Worm (Caenorhabditis elegans) whole organism, L4 larva: Measurements from ENCODE around the gene T05C12.1.

Experiments
- F10B5.3 ChIP-seq: sonication (generic microtip); optimal IDR thresholded peaks from 2 replicates; lab custom pipeline; 2016; ENCODE audit warnings: mild to moderate bottlenecking, missing genetic modification characterization, missing compliant biosample characterization
- F49E8.2 ChIP-seq: sonication (generic microtip); optimal IDR thresholded peaks from 2 replicates; lab custom pipeline; 2016; ENCODE audit warnings: missing compliant biosample characterization, mild to moderate bottlenecking, missing genetic modification characterization, borderline replicate concordance
- T20F7.1 ChIP-seq: fragments of 200-800 bp; sonication (Bioruptor generic); optimal IDR thresholded peaks from 2 replicates; lab custom pipeline; 2018; ENCODE audit warnings: mild to moderate bottlenecking, missing genetic modification characterization, missing compliant biosample characterization
- Y48G9A.11 ChIP-seq: fragments of 200-800 bp; sonication (Bioruptor generic); IDR thresholded peaks from 2 replicates; pipeline ENCODE4 v1.3.6; 2022; ENCODE audit warnings: missing genetic modification reagents, missing genetic modification characterization, missing compliant biosample characterization
- ceh-20 ChIP-seq: fragments of 200-800 bp; sonication (Bioruptor generic); IDR thresholded peaks from 2 replicates; pipeline ENCODE4 v1.3.6; 2022; ENCODE audit warnings: missing genetic modification reagents, missing genetic modification characterization, missing compliant biosample characterization
- ceh-82 ChIP-seq: sonication (generic microtip); optimal IDR thresholded peaks from 2 replicates; lab custom pipeline; 2017; ENCODE audit warnings: missing biosample characterization, missing genetic modification characterization
- cey-2 ChIP-seq: sonication (generic microtip); optimal IDR thresholded peaks from 3 replicates; lab custom pipeline; 2017; ENCODE audit warnings: missing genetic modification characterization, mild to moderate bottlenecking, missing compliant biosample characterization, antibody characterized with exemption, borderline replicate concordance; ENCODE audit not compliant: insufficient read depth
- ctbp-1 ChIP-seq: fragments of 200-800 bp; sonication (Bioruptor generic); IDR thresholded peaks from 2 replicates; pipeline ENCODE4 v1.3.6; 2022; ENCODE audit warnings: missing genetic modification reagents, missing genetic modification characterization, missing compliant biosample characterization
- dmd-6 ChIP-seq: fragments of 200-800 bp; sonication (Bioruptor generic); IDR thresholded peaks from 2 replicates; pipeline ENCODE4 v1.3.6; 2022; ENCODE audit warnings: missing genetic modification reagents, missing genetic modification characterization, missing compliant biosample characterization
- dmd-9 ChIP-seq: fragments of 200-800 bp; sonication (Bioruptor generic); IDR thresholded peaks from 2 replicates; pipeline ENCODE4 v1.3.6; 2022; ENCODE audit warnings: missing genetic modification reagents, missing genetic modification characterization, missing compliant biosample characterization
- dpl-1 ChIP-seq: fragments of 150-350 bp; optimal IDR thresholded peaks from 2 replicates; lab custom pipeline; 2014; ENCODE audit warnings: missing biosample characterization, missing genetic modification reagents, missing genetic modification characterization
- duxl-1 ChIP-seq: sonication (generic microtip); optimal IDR thresholded peaks from 2 replicates; lab custom pipeline; 2016; ENCODE audit warnings: mild to moderate bottlenecking, missing genetic modification characterization, moderate library complexity, missing compliant biosample characterization; ENCODE audit not compliant: poor library complexity
- dve-1 ChIP-seq: sonication (generic microtip); optimal IDR thresholded peaks from 2 replicates; lab custom pipeline; 2017; ENCODE audit warnings: antibody characterized with exemption, mild to moderate bottlenecking, missing genetic modification characterization, missing compliant biosample characterization; ENCODE audit not compliant: insufficient read depth
- egl-43 ChIP-seq: fragments of 200-800 bp; sonication (Bioruptor generic); IDR thresholded peaks from 2 replicates; pipeline ENCODE4 v1.3.6; 2022; ENCODE audit warnings: missing genetic modification reagents, missing genetic modification characterization, missing compliant biosample characterization
- fkh-10 ChIP-seq: fragments of 150-350 bp; optimal IDR thresholded peaks from 2 replicates; lab custom pipeline; 2014; ENCODE audit warnings: missing biosample characterization, missing genetic modification reagents, missing genetic modification characterization
- fos-1 ChIP-seq: fragments of 150-350 bp; optimal IDR thresholded peaks from 2 replicates; lab custom pipeline; 2014; ENCODE audit warnings: missing biosample characterization, missing genetic modification characterization
- hlh-11 ChIP-seq: fragments of 200-800 bp; sonication (Bioruptor generic); optimal IDR thresholded peaks from 2 replicates; lab custom pipeline; 2018; ENCODE audit warnings: mild to moderate bottlenecking, missing genetic modification characterization, missing compliant biosample characterization
- hlh-30 ChIP-seq: sonication (generic microtip); optimal IDR thresholded peaks from 2 replicates; lab custom pipeline; 2017; ENCODE audit warnings: antibody characterized with exemption, mild to moderate bottlenecking, missing genetic modification characterization, missing compliant biosample characterization; ENCODE audit not compliant: insufficient read depth
- hmg-1.1 ChIP-seq: fragments of 200-800 bp; sonication (Bioruptor generic); IDR thresholded peaks from 2 replicates; pipeline ENCODE4 v1.3.6; 2022; ENCODE audit warnings: missing genetic modification reagents, missing genetic modification characterization, missing compliant biosample characterization
- jun-1 ChIP-seq: fragments of 150-350 bp; optimal IDR thresholded peaks from 2 replicates; lab custom pipeline; 2014; ENCODE audit warnings: missing biosample characterization, missing genetic modification reagents, missing genetic modification characterization
- lim-7 ChIP-seq: fragments of 200-800 bp; sonication (Bioruptor generic); IDR thresholded peaks from 2 replicates; pipeline ENCODE4 v1.3.6; 2022; ENCODE audit warnings: missing genetic modification characterization, missing compliant biosample characterization
- lin-13 ChIP-seq: fragments of 150-350 bp; optimal IDR thresholded peaks from 2 replicates; lab custom pipeline; 2014; ENCODE audit warnings: missing biosample characterization, missing genetic modification reagents, missing genetic modification characterization
- lin-15B ChIP-seq: fragments of 150-350 bp; sonication (generic microtip); optimal IDR thresholded peaks from 3 replicates; lab custom pipeline; 2014; ENCODE audit warnings: missing biosample characterization, missing genetic modification characterization
- lin-38 ChIP-seq: fragments of 200-800 bp; sonication (Bioruptor generic); IDR thresholded peaks from 2 replicates; pipeline ENCODE4 v1.3.6; 2022; ENCODE audit warnings: missing genetic modification reagents, missing genetic modification characterization, missing compliant biosample characterization
- lsy-2 ChIP-seq, 2 experiments: fragments of 150-350 bp in 1 of 2; sonication (generic microtip) in 1 of 2; optimal IDR thresholded peaks; 2 replicates each; lab custom pipeline; 2014 to 2017; ENCODE audit warnings: missing biosample characterization in 2 of 2, missing genetic modification characterization in 2 of 2
- mdl-1 ChIP-seq, 2 experiments: fragments of 150-350 bp in 1 of 2; sonication (generic microtip) in 1 of 2; optimal IDR thresholded peaks; 2 replicates each; lab custom pipeline; 2014 to 2017; ENCODE audit warnings: missing biosample characterization in 2 of 2, missing genetic modification characterization in 2 of 2
- mes-2 ChIP-seq: sonication (generic microtip); optimal IDR thresholded peaks from 2 replicates; lab custom pipeline; 2016; ENCODE audit warnings: missing genotype, mild to moderate bottlenecking, missing genetic modification characterization, missing compliant biosample characterization; ENCODE audit not compliant: poor library complexity, severe bottlenecking
- mxl-2 ChIP-seq: fragments of 200-800 bp; sonication (Bioruptor generic); conservative IDR thresholded peaks from 2 replicates; pipeline ENCODE4 v1.3.6; 2022; ENCODE audit warnings: missing genetic modification reagents, missing genetic modification characterization, missing compliant biosample characterization
- mxl-3 ChIP-seq: fragments of 200-800 bp; sonication (Bioruptor generic); optimal IDR thresholded peaks from 2 replicates; lab custom pipeline; 2018; ENCODE audit warnings: mild to moderate bottlenecking, missing genetic modification characterization, missing compliant biosample characterization
- nhr-11 ChIP-seq: fragments of 150-350 bp; optimal IDR thresholded peaks from 2 replicates; lab custom pipeline; 2014; ENCODE audit warnings: missing biosample characterization, missing genetic modification characterization
- nhr-48 ChIP-seq: sonication (generic microtip); optimal IDR thresholded peaks from 2 replicates; lab custom pipeline; 2016; ENCODE audit warnings: mild to moderate bottlenecking, missing genetic modification characterization, missing compliant biosample characterization
- pha-4 ChIP-seq, 2 experiments: fragments of 150-350 bp in 1 of 2; fragments of 200-800 bp in 1 of 2; sonication (Bioruptor generic) in 1 of 2; IDR thresholded peaks in 1 of 2; optimal IDR thresholded peaks in 1 of 2; 2 replicates each; pipeline versions ENCODE4 v1.3.6 to Lab custom; 2014 to 2022; ENCODE audit warnings: missing genetic modification characterization in 2 of 2, missing genetic modification reagents in 2 of 2, missing biosample characterization in 1 of 2, missing compliant biosample characterization in 1 of 2
- php-3 ChIP-seq: fragments of 200-800 bp; sonication (Bioruptor generic); IDR thresholded peaks from 2 replicates; pipeline ENCODE4 v1.3.6; 2022; ENCODE audit warnings: missing genetic modification reagents, missing genetic modification characterization, missing compliant biosample characterization
- pqm-1 ChIP-seq: sonication (generic microtip); optimal IDR thresholded peaks from 2 replicates; lab custom pipeline; 2017; ENCODE audit warnings: missing biosample characterization, missing genetic modification characterization
- sdz-12 ChIP-seq: fragments of 200-800 bp; sonication (Bioruptor generic); optimal IDR thresholded peaks from 2 replicates; lab custom pipeline; 2018; ENCODE audit warnings: mild to moderate bottlenecking, missing genetic modification characterization, missing compliant biosample characterization
- skn-1 ChIP-seq: fragments of 150-350 bp; optimal IDR thresholded peaks from 2 replicates; lab custom pipeline; 2014; ENCODE audit warnings: missing biosample characterization, missing genetic modification characterization
- spr-1 ChIP-seq: sonication (generic microtip); optimal IDR thresholded peaks from 2 replicates; lab custom pipeline; 2016; ENCODE audit warnings: mild to moderate bottlenecking, missing genetic modification characterization, missing compliant biosample characterization
- spr-3 ChIP-seq: fragments of 200-800 bp; sonication (Bioruptor generic); optimal IDR thresholded peaks from 2 replicates; lab custom pipeline; 2018; ENCODE audit warnings: mild to moderate bottlenecking, missing genetic modification characterization, missing compliant biosample characterization
- tag-97 ChIP-seq: fragments of 200-800 bp; sonication (Bioruptor generic); IDR thresholded peaks from 2 replicates; pipeline ENCODE4 v1.3.6; 2022; ENCODE audit warnings: missing genetic modification characterization, missing compliant biosample characterization
- unc-62 ChIP-seq, 3 experiments: fragments of 150-350 bp in 1 of 3; sonication (generic microtip); optimal IDR thresholded peaks in 2 of 3; peaks in 1 of 3; 1 replicate in 1 of 3; 2 replicates in 2 of 3; lab custom pipeline; 2014 to 2017; ENCODE audit warnings: missing biosample characterization in 3 of 3, missing genetic modification characterization in 3 of 3, missing genetic modification reagents in 3 of 3, missing genotype in 1 of 3
- zfp-2 ChIP-seq: sonication (generic microtip); optimal IDR thresholded peaks from 2 replicates; lab custom pipeline; 2016; ENCODE audit warnings: mild to moderate bottlenecking, missing genetic modification characterization, missing compliant biosample characterization
- zip-2 ChIP-seq: fragments of 150-350 bp; optimal IDR thresholded peaks from 2 replicates; lab custom pipeline; 2014; ENCODE audit warnings: missing biosample characterization, missing genetic modification characterization

Gene T05C12.1

ce11 chrII:8127290-8127689 lies 46.2 kb upstream of the T05C12.1 start (continued):
- TF ChIP-seq zfp-2 (no peak), cey-2 (tag; lab: Kevin White, UChicago) (no peak), ceh-20 (GFP tag; lab: Robert Waterston, UW) (no peak), hlh-30 (tag; lab: Kevin White, UChicago) (peak; percentile 3), pqm-1 (tag; lab: Kevin White, UChicago) (peak; percentile 97), sdz-12 (GFP tag; lab: Kevin White, UChicago) (no peak), lim-7 (GFP tag; lab: Robert Waterston, UW) (no peak), F10B5.3 (tag; lab: Kevin White, UChicago) (no peak), nhr-11 (tag; lab: Kevin White, UChicago) (no peak), duxl-1 (tag; lab: Kevin White, UChicago) (peak; percentile 22), mxl-2 (no peak), dmd-9 (GFP tag; lab: Robert Waterston, UW) (no peak), fkh-10 (no peak), spr-3 (GFP tag; lab: Kevin White, UChicago) (no peak)

ce11 chrII:8127794-8128193 lies 45.7 kb upstream of the T05C12.1 start:
- TF ChIP-seq sdz-12 (GFP tag; lab: Kevin White, UChicago) = no peak
- TF ChIP-seq spr-1 (tag; lab: Kevin White, UChicago) = no peak

DNA sequence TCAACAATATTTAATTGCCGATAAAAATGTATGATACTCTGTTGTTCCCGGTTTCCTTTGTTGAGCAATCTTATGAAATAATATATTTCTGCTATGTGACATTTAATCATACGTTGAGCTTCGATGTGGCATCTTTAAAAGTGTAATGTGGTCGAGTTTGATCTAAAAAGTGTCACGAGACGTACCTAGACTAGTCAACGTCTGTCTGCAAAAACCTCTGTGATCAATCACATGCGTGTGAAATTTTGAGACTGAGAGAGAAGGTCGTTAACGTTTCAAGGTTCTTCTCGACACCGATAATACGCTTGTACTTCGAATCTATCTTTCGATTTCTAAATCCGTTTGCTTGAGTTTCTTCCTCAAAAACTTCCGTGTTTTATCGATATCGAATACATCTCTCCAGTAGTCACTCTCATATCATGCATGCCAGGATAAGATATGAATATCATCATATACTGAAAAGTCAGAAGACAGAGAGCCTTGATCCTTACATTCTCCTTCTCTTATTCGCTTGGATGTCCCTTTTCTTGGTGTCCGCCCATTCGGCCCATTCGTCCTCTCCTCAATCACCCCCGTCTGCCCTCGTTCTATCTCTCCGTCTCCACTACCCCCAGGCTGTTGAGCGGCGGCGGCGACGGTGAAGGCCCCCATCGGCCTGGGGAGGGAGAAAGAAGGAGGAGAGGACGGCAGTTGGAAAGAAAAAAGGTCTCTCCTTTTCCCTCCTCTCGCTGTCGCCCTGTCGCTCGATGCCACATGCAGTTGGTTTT lies 45.0 kb upstream of the T05C12.1 start:
- peak; percentile 57 for TF ChIP-seq hmg-1.1 (GFP tag; lab: Robert Waterston, UW)
- no peak for TF ChIP-seq spr-3 (GFP tag; lab: Kevin White, UChicago)
- peak; percentile 53; the same call in 1 of the 2 replicates for TF ChIP-seq ceh-20 (GFP tag; lab: Robert Waterston, UW)
- peak; percentile 17 for TF ChIP-seq nhr-48 (tag; lab: Kevin White, UChicago)
- peak in 1 of 2 experiments; percentile 96 for TF ChIP-seq unc-62 (GFP tag; optimal IDR thresholded peaks at IDR 0.05 in 1 of 2; lab: Kevin White, UChicago)
- no peak for TF ChIP-seq unc-62 (tag; optimal IDR thresholded peaks at IDR 0.05; lab: Kevin White, UChicago)
- TF ChIP-seq egl-43 (GFP tag; lab: Robert Waterston, UW) = peak; percentile 72
- no peak for TF ChIP-seq tag-97 (GFP tag; lab: Robert Waterston, UW)
- TF ChIP-seq F10B5.3 (tag; lab: Kevin White, UChicago) = peak; percentile 7
- TF ChIP-seq dve-1 (tag; lab: Kevin White, UChicago) = peak; percentile 65
- TF ChIP-seq lsy-2 (tag; optimal IDR thresholded peaks at IDR 0.05; lab: Kevin White, UChicago) = peak; percentile 34 to 61
- peak; percentile 66 for TF ChIP-seq mes-2 (tag; lab: Kevin White, UChicago)
- peak; percentile 64 for TF ChIP-seq ctbp-1 (GFP tag; lab: Robert Waterston, UW)
- peak; percentile 93 for TF ChIP-seq hlh-30 (tag; lab: Kevin White, UChicago)
- TF ChIP-seq pha-4 (GFP tag; IDR thresholded peaks at IDR 0.05; lab: Robert Waterston, UW) = peak; percentile 70; the same call in 1 of the 2 replicates
- TF ChIP-seq pha-4 (tag; optimal IDR thresholded peaks at IDR 0.05; lab: Kevin White, UChicago) = no peak
- TF ChIP-seq jun-1 (tag; lab: Kevin White, UChicago) = no peak
- TF ChIP-seq Y48G9A.11 = no peak
- peak; percentile 30 for TF ChIP-seq dpl-1 (GFP tag; lab: Kevin White, UChicago)
- TF ChIP-seq fos-1 (tag; lab: Kevin White, UChicago) = no peak
- TF ChIP-seq duxl-1 (tag; lab: Kevin White, UChicago) = no peak
- TF ChIP-seq lin-38 (GFP tag; lab: Robert Waterston, UW) = peak; percentile 13; the same call in 1 of the 2 replicates
- peak; percentile 72 for TF ChIP-seq hlh-11 (tag; lab: Kevin White, UChicago)
- no peak for TF ChIP-seq spr-1 (tag; lab: Kevin White, UChicago)
- TF ChIP-seq lin-13 = peak; percentile 0
- peak; percentile 47 for TF ChIP-seq T20F7.1 (GFP tag; lab: Kevin White, UChicago)
- 0 out of 2 replicates have a peak, but pooled peaks have one; percentile 12 for TF ChIP-seq php-3 (GFP tag; lab: Robert Waterston, UW)
- peak in 1 of 2 experiments; percentile 63 for TF ChIP-seq mdl-1 (tag; optimal IDR thresholded peaks at IDR 0.05; lab: Kevin White, UChicago)
- TF ChIP-seq skn-1 (tag; lab: Kevin White, UChicago) = no peak
- TF ChIP-seq ceh-82 (tag; lab: Kevin White, UChicago) = no peak
- peak; percentile 69 for TF ChIP-seq dmd-6
- peak; percentile 94 for TF ChIP-seq zip-2 (tag; lab: Kevin White, UChicago)
- TF ChIP-seq mxl-3 (GFP tag; lab: Kevin White, UChicago) = peak; percentile 74
- TF ChIP-seq F49E8.2 (tag; lab: Kevin White, UChicago) = no peak
- no peak for TF ChIP-seq lin-15B
